Worm (Caenorhabditis elegans) whole organism, early embryonic: ENCODE data around the gene F39E9.14.

ENCODE experiments used
- B0310.2 ChIP-seq: sonication (generic microtip); optimal IDR thresholded peaks from 2 replicates; lab custom pipeline; 2016; ENCODE audit warnings: mild to moderate bottlenecking, missing genetic modification characterization, missing compliant biosample characterization
- F13C5.2 ChIP-seq: sonication (generic microtip); optimal IDR thresholded peaks from 2 replicates; lab custom pipeline; 2017; ENCODE audit warnings: mild to moderate bottlenecking, missing genetic modification characterization, inconsistent platforms, missing compliant biosample characterization
- aly-1 ChIP-seq: sonication (generic microtip); optimal IDR thresholded peaks from 2 replicates; lab custom pipeline; 2016; ENCODE audit warnings: missing genetic modification characterization, missing compliant biosample characterization
- ama-1 ChIP-seq: fragments of 150-350 bp; optimal IDR thresholded peaks from 2 replicates; lab custom pipeline; 2014
- ceh-13 ChIP-seq: fragments of 200-800 bp; sonication (Bioruptor generic); optimal IDR thresholded peaks from 2 replicates; lab custom pipeline; 2018; ENCODE audit warnings: mild to moderate bottlenecking, missing genetic modification characterization, missing compliant biosample characterization
- ceh-36 ChIP-seq: sonication (generic microtip); optimal IDR thresholded peaks from 2 replicates; lab custom pipeline; 2016; ENCODE audit warnings: missing genetic modification characterization, inconsistent platforms, missing compliant biosample characterization
- ets-7 ChIP-seq: sonication (generic microtip); optimal IDR thresholded peaks from 2 replicates; lab custom pipeline; 2016; ENCODE audit warnings: missing genotype, missing genetic modification characterization, missing compliant biosample characterization
- flt-1 ChIP-seq: fragments of 200-800 bp; sonication (Bioruptor generic); IDR thresholded peaks from 2 replicates; pipeline ENCODE4 v1.3.6; 2022; ENCODE audit warnings: missing genetic modification characterization, missing compliant biosample characterization
- hmbx-1 ChIP-seq: sonication (generic microtip); optimal IDR thresholded peaks from 2 replicates; lab custom pipeline; 2016; ENCODE audit warnings: mild to moderate bottlenecking, missing genetic modification characterization, missing compliant biosample characterization
- hmg-4 ChIP-seq: fragments of 200-800 bp; sonication (Bioruptor generic); optimal IDR thresholded peaks from 2 replicates; lab custom pipeline; 2018; ENCODE audit warnings: mild to moderate bottlenecking, missing genetic modification characterization, missing compliant biosample characterization
- hnd-1 ChIP-seq: sonication (generic microtip); optimal IDR thresholded peaks from 2 replicates; lab custom pipeline; 2016; ENCODE audit warnings: missing genetic modification characterization, missing compliant biosample characterization
- pes-1 ChIP-seq: fragments of 200-800 bp; sonication (Bioruptor generic); IDR thresholded peaks from 2 replicates; pipeline ENCODE4 v1.3.6; 2022; ENCODE audit warnings: missing genetic modification reagents, missing genetic modification characterization, missing compliant biosample characterization
- scrt-1 ChIP-seq: fragments of 200-800 bp; sonication (Bioruptor generic); IDR thresholded peaks from 2 replicates; pipeline ENCODE4 v1.3.6; 2022; ENCODE audit warnings: missing genetic modification characterization, missing compliant biosample characterization
- sea-1 ChIP-seq: fragments of 200-800 bp; sonication (Bioruptor generic); conservative IDR thresholded peaks from 2 replicates; pipeline ENCODE4 v1.3.6; 2022; ENCODE audit warnings: missing genetic modification characterization, missing compliant biosample characterization
- tbx-11 ChIP-seq: fragments of 200-800 bp; sonication (Bioruptor generic); IDR thresholded peaks from 2 replicates; pipeline ENCODE4 v1.3.6; 2022; ENCODE audit warnings: missing genetic modification characterization, missing compliant biosample characterization
- tbx-37 ChIP-seq: fragments of 200-800 bp; sonication (Bioruptor generic); conservative IDR thresholded peaks from 2 replicates; pipeline ENCODE4 v1.3.6; 2022; ENCODE audit warnings: missing genetic modification reagents, missing genetic modification characterization, missing compliant biosample characterization
- tra-4 ChIP-seq: sonication (generic microtip); optimal IDR thresholded peaks from 2 replicates; lab custom pipeline; 2017; ENCODE audit warnings: missing genetic modification characterization, missing compliant biosample characterization

F39E9.14 gene

ce11 chrII:3274923-3275322, 15.5 kb downstream of the F39E9.14 start, which contains the start of gene F02E11.3:
Gene F02E11.3 (minus strand): TSS chrII:3275023.
- TF ChIP-seq hnd-1 (no peak), tbx-11 (GFP tag; lab: Robert Waterston, UW) (no peak), sea-1 (GFP tag; lab: Robert Waterston, UW) (no peak), ceh-13 (GFP tag; lab: Kevin White, UChicago) (no peak), B0310.2 (tag; lab: Kevin White, UChicago) (no peak), F13C5.2 (tag; lab: Kevin White, UChicago) (no peak), aly-1 (no peak), flt-1 (no peak), ceh-36 (tag; lab: Kevin White, UChicago) (no peak), scrt-1 (no peak), tra-4 (no peak), hmg-4 (no peak), pes-1 (GFP tag; lab: Robert Waterston, UW) (no peak), ets-7 (no peak), hmbx-1 (tag; lab: Kevin White, UChicago) (no peak)

- TF ChIP-seq pes-1 (GFP tag; lab: Robert Waterston, UW) (no peak), aly-1 (no peak), sea-1 (GFP tag; lab: Robert Waterston, UW) (no peak), scrt-1 (no peak), ceh-36 (tag; lab: Kevin White, UChicago) (no peak), tra-4 (no peak), F13C5.2 (tag; lab: Kevin White, UChicago) (no peak), tbx-11 (GFP tag; lab: Robert Waterston, UW) (no peak), ets-7 (no peak), flt-1 (no peak)
Measured at ce11 chrII:3270598-3270997, 19.8 kb downstream of the F39E9.14 start.

ce11 chrII:3267815-3268214, 22.6 kb downstream of the F39E9.14 start:
- TF ChIP-seq F13C5.2 (tag; lab: Kevin White, UChicago) (no peak), tbx-37 (GFP tag; lab: Robert Waterston, UW) (no peak), scrt-1 (0 out of 2 replicates have a peak, but pooled peaks have one; percentile 19), pes-1 (GFP tag; lab: Robert Waterston, UW) (peak; percentile 82), aly-1 (no peak), tbx-11 (GFP tag; lab: Robert Waterston, UW) (peak; percentile 58), ets-7 (no peak), hnd-1 (peak; percentile 1), flt-1 (peak; percentile 60; the same call in 1 of the 2 replicates), ceh-13 (GFP tag; lab: Kevin White, UChicago) (peak; percentile 49)

- TF ChIP-seq ets-7 (no peak), ceh-13 (GFP tag; lab: Kevin White, UChicago) (no peak), tra-4 (no peak), hmbx-1 (tag; lab: Kevin White, UChicago) (no peak), F13C5.2 (tag; lab: Kevin White, UChicago) (no peak)
Measured at ce11 chrII:3267365-3267764, 23.1 kb downstream of the F39E9.14 start, which contains the start of gene F02E11.7. Gene F02E11.7 (plus strand): TSS chrII:3267665.

- TF ChIP-seq ama-1 (lab: Kevin White, UChicago): no peak
Measured at ce11 chrII:3264704-3265103, 25.7 kb downstream of the F39E9.14 start.

DNA sequence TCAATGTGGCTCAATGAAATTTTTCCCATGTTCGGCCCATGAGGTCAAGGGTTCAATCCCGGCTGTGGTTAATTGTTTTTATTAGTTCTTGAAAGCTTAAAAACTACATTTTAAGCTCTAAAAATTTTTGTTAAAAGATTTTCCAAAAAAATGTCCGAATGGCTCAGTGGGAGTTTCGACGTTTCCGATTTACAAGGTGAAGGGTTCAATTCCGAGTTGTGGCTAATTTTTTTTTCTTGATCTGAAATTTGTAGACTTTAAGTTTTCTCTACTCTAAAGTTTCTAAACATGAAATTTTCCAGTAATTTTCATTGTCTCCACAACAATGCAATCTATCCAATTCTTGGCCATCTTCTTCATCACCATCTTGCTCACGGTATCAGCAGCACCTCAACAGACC, 27.9 kb downstream of the F39E9.14 start, which contains the start of gene F02E11.2:
TSS of gene F02E11.2 (plus strand) at position 301 of the 400 bp plus-strand sequence.
- TF ChIP-seq tbx-11 (GFP tag; lab: Robert Waterston, UW): no peak
- no peak for TF ChIP-seq hnd-1
- TF ChIP-seq flt-1: no peak
- TF ChIP-seq hmbx-1 (tag; lab: Kevin White, UChicago): no peak
- TF ChIP-seq pes-1 (GFP tag; lab: Robert Waterston, UW): no peak
- TF ChIP-seq sea-1 (GFP tag; lab: Robert Waterston, UW): no peak
- TF ChIP-seq hmg-4: no peak
- TF ChIP-seq B0310.2 (tag; lab: Kevin White, UChicago): no peak
- TF ChIP-seq F13C5.2 (tag; lab: Kevin White, UChicago): no peak
- TF ChIP-seq aly-1: no peak
- no peak for TF ChIP-seq tbx-37 (GFP tag; lab: Robert Waterston, UW)
- TF ChIP-seq ama-1 (lab: Kevin White, UChicago): no peak
- TF ChIP-seq ceh-13 (GFP tag; lab: Kevin White, UChicago): no peak
- no peak for TF ChIP-seq tra-4
- no peak for TF ChIP-seq ets-7
- TF ChIP-seq ceh-36 (tag; lab: Kevin White, UChicago): no peak

ce11 chrII:3259254-3259653, 31.2 kb downstream of the F39E9.14 start, which contains the start of gene gcy-19:
Gene gcy-19 (minus strand): TSS chrII:3259354.
- no peak for TF ChIP-seq pes-1 (GFP tag; lab: Robert Waterston, UW)
- TF ChIP-seq B0310.2 (tag; lab: Kevin White, UChicago): no peak
- no peak for TF ChIP-seq ceh-13 (GFP tag; lab: Kevin White, UChicago)
- TF ChIP-seq aly-1: no peak
- no peak for TF ChIP-seq hmg-4
- no peak for TF ChIP-seq tra-4
- no peak for TF ChIP-seq hmbx-1 (tag; lab: Kevin White, UChicago)
- TF ChIP-seq tbx-37 (GFP tag; lab: Robert Waterston, UW): no peak
- no peak for TF ChIP-seq ceh-36 (tag; lab: Kevin White, UChicago)

- TF ChIP-seq ceh-36 (tag; lab: Kevin White, UChicago) (no peak), tbx-37 (GFP tag; lab: Robert Waterston, UW) (no peak), scrt-1 (no peak), ets-7 (no peak), hmbx-1 (tag; lab: Kevin White, UChicago) (no peak), F13C5.2 (tag; lab: Kevin White, UChicago) (no peak), ceh-13 (GFP tag; lab: Kevin White, UChicago) (no peak), flt-1 (no peak), sea-1 (GFP tag; lab: Robert Waterston, UW) (no peak), tra-4 (no peak), ama-1 (lab: Kevin White, UChicago) (no peak), hnd-1 (no peak), aly-1 (no peak), hmg-4 (no peak), pes-1 (GFP tag; lab: Robert Waterston, UW) (no peak), tbx-11 (GFP tag; lab: Robert Waterston, UW) (no peak)
Measured at ce11 chrII:3251782-3252181, 38.7 kb downstream of the F39E9.14 start.
